Worm (Caenorhabditis elegans): ENCODE measurements around the gene ZK1321.4.
A peak's percentile ranks its signal among the peaks of the same experiment; 100 is the strongest.

ZK1321.4 gene

ce11 chrII:9755425-9755824 lies 18.3 kb downstream of the ZK1321.4 start:
- TF ChIP-seq lsy-2 (tag; optimal IDR thresholded peaks at IDR 0.05) (peak in 1 of 2 experiments; percentile 13), ztf-1 (GFP tag; conservative IDR thresholded peaks at IDR 0.05) (no peak), mab-5 (tag; optimal IDR thresholded peaks at IDR 0.05) (peak; percentile 38), unc-55 (GFP tag; optimal IDR thresholded peaks at IDR 0.05) (peak; percentile 40)

ce11 chrII:9753730-9754129 lies 20.0 kb downstream of the ZK1321.4 start, which contains the start of gene ZK1321.1:
Gene ZK1321.1, plus strand, starts transcription at chrII:9754030.
- TF ChIP-seq elt-3 (tag; optimal IDR thresholded peaks at IDR 0.05) (no peak), mdl-1 (tag; optimal IDR thresholded peaks at IDR 0.05) (no peak), nhr-77 (tag; optimal IDR thresholded peaks at IDR 0.05) (no peak)

DNA sequence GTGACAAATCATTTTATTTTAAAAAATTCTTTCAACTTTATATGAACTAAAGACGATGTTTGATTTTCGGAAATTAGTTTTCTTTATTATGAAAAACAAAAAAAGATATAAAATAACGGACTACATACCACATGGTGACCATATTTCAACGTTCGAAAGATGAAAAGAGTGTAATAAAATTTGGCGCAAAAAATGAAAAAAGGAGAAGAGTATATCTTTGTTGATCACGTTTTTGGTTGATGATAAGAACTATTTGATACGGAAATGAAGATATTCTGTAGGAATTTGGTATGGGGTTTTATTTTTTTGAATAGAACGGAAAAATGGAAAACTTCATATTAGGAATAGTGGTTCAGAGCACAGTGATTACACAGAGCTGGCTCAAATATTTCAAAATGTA lies 20.7 kb downstream of the ZK1321.4 start, which contains the start of gene Y53C12B.7:
Gene Y53C12B.7, minus strand, starts transcription at position 163 of the 400 bp plus-strand sequence.
- TF ChIP-seq dmd-4 (tag; optimal IDR thresholded peaks at IDR 0.05) (no peak), ztf-1 (GFP tag; conservative IDR thresholded peaks at IDR 0.05) (no peak), nhr-77 (tag; optimal IDR thresholded peaks at IDR 0.05) (no peak), blmp-1 (tag; optimal IDR thresholded peaks at IDR 0.05; ENCODE audit: insufficient read depth) (peak; percentile 17), zag-1 (tag; optimal IDR thresholded peaks at IDR 0.05) (no peak), R02D3.7 (tag; optimal IDR thresholded peaks at IDR 0.05) (no peak), sma-3 (GFP tag; optimal IDR thresholded peaks at IDR 0.05) (no peak), unc-55 (GFP tag; optimal IDR thresholded peaks at IDR 0.05) (no peak), sma-9 (GFP tag; optimal IDR thresholded peaks at IDR 0.05) (peak; percentile 36), sma-9 (tag; optimal IDR thresholded peaks at IDR 0.05) (no peak), peb-1 (tag; optimal IDR thresholded peaks at IDR 0.05) (no peak), nhr-11 (tag; optimal IDR thresholded peaks at IDR 0.05) (no peak), nhr-12 (tag; optimal IDR thresholded peaks at IDR 0.05) (no peak), nhr-237 (tag; optimal IDR thresholded peaks at IDR 0.05) (no peak), nhr-6 (tag; optimal IDR thresholded peaks at IDR 0.05) (no peak)

DNA sequence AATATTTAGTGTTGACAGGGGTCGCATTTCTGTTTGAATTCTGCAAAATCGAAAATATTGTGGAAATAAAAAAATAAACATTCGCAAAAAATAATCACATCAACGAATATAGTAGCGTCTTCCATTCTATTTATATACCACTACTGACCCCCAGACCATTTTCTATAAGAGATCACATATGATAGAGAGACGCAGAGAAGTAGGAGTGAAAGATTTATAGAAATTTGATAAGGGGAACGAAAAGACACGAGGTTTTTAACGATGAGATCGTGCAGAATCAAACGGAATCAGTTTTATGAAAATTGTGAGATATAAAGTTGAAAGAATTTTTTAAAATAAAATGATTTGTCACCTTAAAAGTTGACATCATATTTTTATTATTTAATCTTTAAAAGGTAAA lies 21.5 kb downstream of the ZK1321.4 start:
- TF ChIP-seq elt-3 (tag; optimal IDR thresholded peaks at IDR 0.05) (no peak), F13H6.1 (tag; optimal IDR thresholded peaks at IDR 0.05) (no peak), nhr-12 (tag; optimal IDR thresholded peaks at IDR 0.05) (no peak), sma-9 (GFP tag; optimal IDR thresholded peaks at IDR 0.05) (peak; percentile 85), sma-9 (tag; optimal IDR thresholded peaks at IDR 0.05) (no peak), ceh-82 (tag; optimal IDR thresholded peaks at IDR 0.05) (no peak), ceh-16 (tag; optimal IDR thresholded peaks at IDR 0.05) (no peak), unc-55 (GFP tag; optimal IDR thresholded peaks at IDR 0.05) (no peak), lsy-2 (tag; optimal IDR thresholded peaks at IDR 0.05) (peak in 1 of 2 experiments; percentile 8), ztf-4 (tag; optimal IDR thresholded peaks at IDR 0.05) (no peak), R02D3.7 (tag; optimal IDR thresholded peaks at IDR 0.05) (no peak), unc-39 (tag; optimal IDR thresholded peaks at IDR 0.05) (no peak), ZK546.5 (tag; optimal IDR thresholded peaks at IDR 0.05) (no peak), egl-27 (tag; optimal IDR thresholded peaks at IDR 0.05) (no peak), snpc-4 (tag; optimal IDR thresholded peaks at IDR 0.05) (no peak), nhr-25 (tag; optimal IDR thresholded peaks at IDR 0.05) (peak; percentile 46), alr-1 (tag; optimal IDR thresholded peaks at IDR 0.05) (no peak), nhr-6 (tag; optimal IDR thresholded peaks at IDR 0.05) (no peak), Y55F3AM.14 (GFP tag; optimal IDR thresholded peaks at IDR 0.05) (no peak), mdl-1 (tag; optimal IDR thresholded peaks at IDR 0.05) (peak in 1 of 2 experiments; percentile 4), mab-5 (tag; optimal IDR thresholded peaks at IDR 0.05) (no peak), nhr-77 (tag; optimal IDR thresholded peaks at IDR 0.05) (no peak), ztf-1 (GFP tag; conservative IDR thresholded peaks at IDR 0.05) (no peak), zag-1 (tag; optimal IDR thresholded peaks at IDR 0.05) (no peak), nhr-23 (tag; optimal IDR thresholded peaks at IDR 0.05) (no peak), unc-62 (GFP tag; optimal IDR thresholded peaks at IDR 0.05) (no peak), fos-1 (tag; optimal IDR thresholded peaks at IDR 0.05) (no peak), elt-1 (tag; optimal IDR thresholded peaks at IDR 0.05) (no peak), aly-2 (tag; optimal IDR thresholded peaks at IDR 0.05) (no peak), sma-3 (GFP tag; optimal IDR thresholded peaks at IDR 0.05) (peak; percentile 33), nhr-21 (tag; optimal IDR thresholded peaks at IDR 0.05) (peak; percentile 50), nhr-10 (tag; optimal IDR thresholded peaks at IDR 0.05) (no peak), mbf-1 (tag; optimal IDR thresholded peaks at IDR 0.05) (no peak), sem-4 (tag; optimal IDR thresholded peaks at IDR 0.05) (no peak), dmd-4 (tag; optimal IDR thresholded peaks at IDR 0.05) (no peak), peb-1 (tag; optimal IDR thresholded peaks at IDR 0.05) (no peak), ztf-11 (tag; optimal IDR thresholded peaks at IDR 0.05) (no peak), crh-2 (tag; optimal IDR thresholded peaks at IDR 0.05) (no peak)

All from whole organism, L2 larva.